Worm (Caenorhabditis elegans) whole organism, L2 larva: ENCODE measurements around the gene irg-4.

Experiments
- C34F6.9 ChIP-seq: fragments of 150-350 bp; optimal IDR thresholded peaks from 2 replicates; lab custom pipeline; 2014; ENCODE audit warnings: missing biosample characterization, missing genetic modification characterization
- R02D3.7 ChIP-seq: fragments of 150-350 bp; optimal IDR thresholded peaks from 2 replicates; lab custom pipeline; 2014; ENCODE audit warnings: missing biosample characterization, missing genetic modification characterization
- Y55F3AM.14 ChIP-seq: fragments of 200-800 bp; sonication (Bioruptor generic); optimal IDR thresholded peaks from 2 replicates; lab custom pipeline; 2018; ENCODE audit warnings: mild to moderate bottlenecking, missing genetic modification characterization, missing compliant biosample characterization
- ZK546.5 ChIP-seq: sonication (generic microtip); optimal IDR thresholded peaks from 2 replicates; lab custom pipeline; 2017; ENCODE audit warnings: missing biosample characterization, missing genetic modification characterization
- blmp-1 ChIP-seq: sonication (generic microtip); optimal IDR thresholded peaks from 2 replicates; lab custom pipeline; 2017; ENCODE audit warnings: missing genetic modification characterization, mild to moderate bottlenecking, missing compliant biosample characterization, antibody characterized with exemption, moderate library complexity; ENCODE audit not compliant: insufficient read depth
- ceh-16 ChIP-seq: fragments of 150-350 bp; optimal IDR thresholded peaks from 2 replicates; lab custom pipeline; 2014; ENCODE audit warnings: missing biosample characterization, missing genetic modification characterization
- ceh-82 ChIP-seq: fragments of 150-350 bp; optimal IDR thresholded peaks from 2 replicates; lab custom pipeline; 2014; ENCODE audit warnings: missing biosample characterization, missing genetic modification characterization
- crh-2 ChIP-seq: sonication (generic microtip); optimal IDR thresholded peaks from 2 replicates; lab custom pipeline; 2017; ENCODE audit warnings: missing biosample characterization, missing genetic modification characterization
- dmd-4 ChIP-seq: sonication (generic microtip); optimal IDR thresholded peaks from 2 replicates; lab custom pipeline; 2017; ENCODE audit warnings: missing biosample characterization, missing genetic modification characterization
- elt-1 ChIP-seq: fragments of 150-350 bp; optimal IDR thresholded peaks from 2 replicates; lab custom pipeline; 2014; ENCODE audit warnings: missing biosample characterization, missing genetic modification characterization
- elt-3 ChIP-seq: sonication (generic microtip); optimal IDR thresholded peaks from 2 replicates; lab custom pipeline; 2017; ENCODE audit warnings: missing biosample characterization, missing genetic modification characterization
- gmeb-1 ChIP-seq: fragments of 150-350 bp; optimal IDR thresholded peaks from 2 replicates; lab custom pipeline; 2014; ENCODE audit warnings: missing biosample characterization, missing genetic modification characterization
- lin-13 ChIP-seq: fragments of 150-350 bp; optimal IDR thresholded peaks from 2 replicates; lab custom pipeline; 2014; ENCODE audit warnings: missing biosample characterization, missing genetic modification reagents, missing genetic modification characterization
- lin-39 ChIP-seq: fragments of 150-350 bp; optimal IDR thresholded peaks from 2 replicates; lab custom pipeline; 2014; ENCODE audit warnings: missing biosample characterization, missing genetic modification reagents, missing genetic modification characterization
- lsy-2 ChIP-seq, 2 experiments: fragments of 150-350 bp in 1 of 2; sonication (generic microtip) in 1 of 2; optimal IDR thresholded peaks; 2 replicates each; lab custom pipeline; 2014 to 2017; ENCODE audit warnings: missing biosample characterization in 2 of 2, missing genetic modification characterization in 2 of 2
- mab-5 ChIP-seq: fragments of 150-350 bp; optimal IDR thresholded peaks from 2 replicates; lab custom pipeline; 2014; ENCODE audit warnings: missing biosample characterization, missing genetic modification characterization
- mbf-1 ChIP-seq: sonication (generic microtip); optimal IDR thresholded peaks from 2 replicates; lab custom pipeline; 2017; ENCODE audit warnings: missing biosample characterization, missing genetic modification characterization
- mdl-1 ChIP-seq, 2 experiments: fragments of 150-350 bp in 1 of 2; sonication (generic microtip) in 1 of 2; optimal IDR thresholded peaks; 2 replicates each; lab custom pipeline; 2017; ENCODE audit warnings: missing biosample characterization in 2 of 2, missing genetic modification characterization in 2 of 2
- nhr-10 ChIP-seq: sonication (generic microtip); optimal IDR thresholded peaks from 2 replicates; lab custom pipeline; 2017; ENCODE audit warnings: missing biosample characterization, missing genetic modification characterization
- nhr-12 ChIP-seq: fragments of 150-350 bp; optimal IDR thresholded peaks from 2 replicates; lab custom pipeline; 2014; ENCODE audit warnings: missing biosample characterization, missing genetic modification characterization
- nhr-129 ChIP-seq: fragments of 150-350 bp; optimal IDR thresholded peaks from 2 replicates; lab custom pipeline; 2014; ENCODE audit warnings: missing biosample characterization, missing genetic modification characterization
- nhr-237 ChIP-seq: fragments of 150-350 bp; optimal IDR thresholded peaks from 2 replicates; lab custom pipeline; 2014; ENCODE audit warnings: missing biosample characterization, missing genetic modification characterization
- nhr-25 ChIP-seq: fragments of 150-350 bp; sonication (generic microtip); optimal IDR thresholded peaks from 3 replicates; lab custom pipeline; 2014; ENCODE audit warnings: missing biosample characterization, missing genetic modification characterization
- nhr-6 ChIP-seq: fragments of 150-350 bp; optimal IDR thresholded peaks from 2 replicates; lab custom pipeline; 2014; ENCODE audit warnings: missing biosample characterization, missing genetic modification characterization
- nhr-77 ChIP-seq: fragments of 150-350 bp; optimal IDR thresholded peaks from 2 replicates; lab custom pipeline; 2014; ENCODE audit warnings: missing biosample characterization, missing genetic modification characterization
- sem-4 ChIP-seq: fragments of 150-350 bp; optimal IDR thresholded peaks from 2 replicates; lab custom pipeline; 2014; ENCODE audit warnings: missing biosample characterization, missing genetic modification reagents, missing genetic modification characterization
- skn-1 ChIP-seq: sonication (generic microtip); optimal IDR thresholded peaks from 2 replicates; lab custom pipeline; 2017; ENCODE audit warnings: missing biosample characterization, missing genetic modification characterization
- sma-3 ChIP-seq: sonication (generic microtip); optimal IDR thresholded peaks from 2 replicates; lab custom pipeline; 2016; ENCODE audit warnings: missing genetic modification reagents, missing genetic modification characterization, missing compliant biosample characterization
- sma-9 ChIP-seq, 2 experiments: fragments of 150-350 bp in 1 of 2; sonication (generic microtip) in 1 of 2; optimal IDR thresholded peaks; 2 replicates each; lab custom pipeline; 2014 to 2016; ENCODE audit warnings: missing genetic modification characterization in 2 of 2, mild to moderate bottlenecking in 1 of 2, missing biosample characterization in 1 of 2, missing compliant biosample characterization in 1 of 2, missing genetic modification reagents in 1 of 2, moderate library complexity in 1 of 2
- snpc-4 ChIP-seq: fragments of 150-350 bp; optimal IDR thresholded peaks from 2 replicates; lab custom pipeline; 2014; ENCODE audit warnings: missing biosample characterization, missing genetic modification characterization
- unc-39 ChIP-seq: fragments of 150-350 bp; optimal IDR thresholded peaks from 2 replicates; lab custom pipeline; 2014; ENCODE audit warnings: missing biosample characterization, missing genetic modification characterization
- unc-62 ChIP-seq: fragments of 150-350 bp; optimal IDR thresholded peaks from 2 replicates; lab custom pipeline; 2014; ENCODE audit warnings: missing biosample characterization, missing genetic modification reagents, missing genetic modification characterization
- zag-1 ChIP-seq: fragments of 150-350 bp; optimal IDR thresholded peaks from 2 replicates; lab custom pipeline; 2014; ENCODE audit warnings: missing biosample characterization, missing genetic modification characterization
- ztf-1 ChIP-seq: fragments of 200-800 bp; sonication (Bioruptor generic); conservative IDR thresholded peaks from 2 replicates; pipeline ENCODE4 v1.3.6; 2022; ENCODE audit warnings: missing genetic modification characterization, missing compliant biosample characterization
- ztf-11 ChIP-seq: sonication (generic microtip); optimal IDR thresholded peaks from 2 replicates; lab custom pipeline; 2017; ENCODE audit warnings: missing biosample characterization, missing genetic modification characterization

Gene irg-4

ce11 chrIV:12443936-12444335 is 8.3 kb downstream of the irg-4 start, which contains the start of gene C25G4.2:
TSS of gene C25G4.2 (minus strand) at chrIV:12444035.
- TF ChIP-seq lin-39, result no peak
- no peak for TF ChIP-seq C34F6.9 (tag; lab: Kevin White, UChicago)
- TF ChIP-seq nhr-237 (tag; lab: Kevin White, UChicago), result no peak
- TF ChIP-seq sma-3 (GFP tag; lab: Kevin White, UChicago), result no peak
- TF ChIP-seq ztf-1 (GFP tag; lab: Robert Waterston, UW), result no peak
- TF ChIP-seq elt-1, result no peak
- TF ChIP-seq unc-39 (tag; lab: Kevin White, UChicago), result no peak
- TF ChIP-seq mdl-1 (tag; optimal IDR thresholded peaks at IDR 0.05; lab: Kevin White, UChicago), result no peak
- TF ChIP-seq Y55F3AM.14 (GFP tag; lab: Kevin White, UChicago), result no peak
- TF ChIP-seq dmd-4 (tag; lab: Kevin White, UChicago), result no peak
- TF ChIP-seq blmp-1 (tag; lab: Kevin White, UChicago), result no peak
- no peak for TF ChIP-seq ceh-82 (tag; lab: Kevin White, UChicago)
- no peak for TF ChIP-seq elt-3 (tag; lab: Kevin White, UChicago)
- no peak for TF ChIP-seq snpc-4
- TF ChIP-seq gmeb-1 (tag; lab: Kevin White, UChicago), result no peak
- TF ChIP-seq skn-1 (tag; lab: Kevin White, UChicago), result no peak
- no peak for TF ChIP-seq sma-9 (GFP tag; optimal IDR thresholded peaks at IDR 0.05; lab: Kevin White, UChicago)
- TF ChIP-seq sma-9 (tag; optimal IDR thresholded peaks at IDR 0.05; lab: Kevin White, UChicago), result no peak

DNA sequence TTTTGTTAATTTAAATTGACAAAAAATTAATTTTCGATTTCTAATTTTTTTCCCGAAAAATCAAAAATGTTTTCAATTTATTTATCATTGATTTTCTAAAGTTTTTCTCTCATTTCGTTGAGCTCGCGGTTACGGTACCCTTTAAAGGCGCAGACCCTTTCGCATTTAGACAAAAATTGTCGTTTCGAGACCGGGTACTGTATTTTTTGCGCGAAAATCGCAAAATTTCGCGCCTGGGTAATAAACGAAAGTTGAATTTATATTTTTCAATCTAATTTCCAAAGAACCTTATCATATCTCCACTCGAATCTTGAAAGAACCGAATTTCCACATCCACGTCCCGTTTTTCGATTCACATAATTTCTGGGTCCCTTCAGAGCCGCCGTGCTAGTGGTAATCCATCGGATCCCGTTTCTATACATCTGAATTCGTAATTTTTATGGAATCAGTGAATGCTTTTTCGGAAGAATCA is 9.9 kb downstream of the irg-4 start, which contains the start of gene C25G4.3:
Gene C25G4.3 (minus strand): TSS at position 422 of the 472 bp plus-strand sequence.
- TF ChIP-seq C34F6.9 (tag; lab: Kevin White, UChicago) (no peak), elt-1 (no peak), mbf-1 (tag; lab: Kevin White, UChicago) (no peak), crh-2 (tag; lab: Kevin White, UChicago) (no peak), zag-1 (tag; lab: Kevin White, UChicago) (no peak)
- TF ChIP-seq, all 48 proteins: peak for 0

- TF ChIP-seq nhr-129, result peak; percentile 86
- TF ChIP-seq dmd-4 (tag; lab: Kevin White, UChicago), result no peak
- TF ChIP-seq lsy-2 (tag; optimal IDR thresholded peaks at IDR 0.05; lab: Kevin White, UChicago), result peak in 1 of 2 experiments; percentile 1
- TF ChIP-seq sem-4 (tag; lab: Kevin White, UChicago), result no peak
- peak; percentile 39 for TF ChIP-seq gmeb-1 (tag; lab: Kevin White, UChicago)
- peak; percentile 25 for TF ChIP-seq crh-2 (tag; lab: Kevin White, UChicago)
- no peak for TF ChIP-seq nhr-25
- TF ChIP-seq nhr-10 (tag; lab: Kevin White, UChicago), result no peak
Observed at ce11 chrIV:12451225-12451831, 15.7 kb downstream of the irg-4 start, which contains the start of gene dpy-26. TSS of gene dpy-26 (minus strand) at chrIV:12451335.

DNA sequence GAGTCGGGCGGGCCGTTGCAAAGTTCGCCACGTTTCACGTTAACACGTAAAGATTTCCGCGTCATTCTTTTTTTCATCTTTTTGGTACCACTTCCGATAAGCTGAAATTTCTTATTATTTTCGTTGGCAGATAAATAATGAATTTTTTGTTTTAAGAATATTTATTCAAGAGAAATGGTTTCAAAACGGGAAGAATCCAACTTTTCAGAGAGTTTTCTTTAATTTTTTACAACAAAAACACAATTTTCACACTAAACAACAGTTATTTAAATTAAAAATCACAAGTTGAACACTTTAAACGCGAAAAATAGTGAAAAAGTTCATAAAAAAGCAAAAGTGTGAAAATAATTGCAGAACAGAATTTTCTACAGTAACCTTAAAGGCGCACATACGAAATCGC is 18.5 kb downstream of the irg-4 start, which contains the start of gene spe-44:
Gene spe-44 (minus strand): TSS at position 101 of the 400 bp plus-strand sequence.
- no peak for TF ChIP-seq ztf-11 (tag; lab: Kevin White, UChicago)
- TF ChIP-seq snpc-4, result no peak
- no peak for TF ChIP-seq skn-1 (tag; lab: Kevin White, UChicago)
- no peak for TF ChIP-seq unc-39 (tag; lab: Kevin White, UChicago)
- TF ChIP-seq zag-1 (tag; lab: Kevin White, UChicago), result no peak
- no peak for TF ChIP-seq mab-5 (tag; lab: Kevin White, UChicago)
- TF ChIP-seq lsy-2 (tag; optimal IDR thresholded peaks at IDR 0.05; lab: Kevin White, UChicago), result no peak
- no peak for TF ChIP-seq sma-9 (GFP tag; optimal IDR thresholded peaks at IDR 0.05; lab: Kevin White, UChicago)
- TF ChIP-seq sma-9 (tag; optimal IDR thresholded peaks at IDR 0.05; lab: Kevin White, UChicago), result no peak
- no peak for TF ChIP-seq ztf-1 (GFP tag; lab: Robert Waterston, UW)
- no peak for TF ChIP-seq ZK546.5 (tag; lab: Kevin White, UChicago)
- TF ChIP-seq Y55F3AM.14 (GFP tag; lab: Kevin White, UChicago), result no peak
- no peak for TF ChIP-seq sma-3 (GFP tag; lab: Kevin White, UChicago)
- TF ChIP-seq lin-13 (GFP tag; lab: Kevin White, UChicago), result no peak

DNA sequence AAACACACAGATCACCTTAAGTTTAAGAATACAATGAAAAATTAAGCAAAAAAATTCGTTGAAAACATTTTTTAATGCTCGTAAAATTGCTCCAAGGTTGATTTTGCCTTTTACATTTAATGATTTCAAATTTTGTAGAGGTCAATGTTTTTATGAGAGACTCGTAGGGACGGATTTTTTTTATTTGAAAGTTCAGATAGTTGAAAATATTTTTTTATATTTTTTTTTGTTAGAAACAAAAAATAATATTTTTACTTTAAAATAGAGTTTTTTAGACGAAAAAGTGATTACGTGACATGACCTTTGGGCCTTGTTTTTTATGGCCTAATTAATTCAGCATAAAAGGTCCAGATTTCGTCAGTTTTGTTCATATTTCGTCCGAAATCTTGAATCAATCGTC is 19.1 kb downstream of the irg-4 start, which contains the start of gene smz-1:
Gene smz-1 (plus strand): TSS at position 301 of the 400 bp plus-strand sequence.
- no peak for TF ChIP-seq mdl-1 (tag; optimal IDR thresholded peaks at IDR 0.05; lab: Kevin White, UChicago)
- TF ChIP-seq ceh-16 (tag; lab: Kevin White, UChicago), result no peak
- no peak for TF ChIP-seq elt-1
- TF ChIP-seq ztf-1 (GFP tag; lab: Robert Waterston, UW), result no peak
- TF ChIP-seq blmp-1 (tag; lab: Kevin White, UChicago), result no peak
- no peak for TF ChIP-seq lsy-2 (tag; optimal IDR thresholded peaks at IDR 0.05; lab: Kevin White, UChicago)
- TF ChIP-seq sem-4 (tag; lab: Kevin White, UChicago), result no peak
- TF ChIP-seq nhr-77 (tag; lab: Kevin White, UChicago), result no peak
- TF ChIP-seq nhr-12 (tag; lab: Kevin White, UChicago), result no peak
- no peak for TF ChIP-seq unc-62 (GFP tag; lab: Kevin White, UChicago)
- TF ChIP-seq nhr-6 (tag; lab: Kevin White, UChicago), result no peak
- TF ChIP-seq R02D3.7 (tag; lab: Kevin White, UChicago), result no peak
- TF ChIP-seq nhr-237 (tag; lab: Kevin White, UChicago), result no peak
- TF ChIP-seq ztf-11 (tag; lab: Kevin White, UChicago), result no peak
- no peak for TF ChIP-seq dmd-4 (tag; lab: Kevin White, UChicago)
- TF ChIP-seq lin-13 (GFP tag; lab: Kevin White, UChicago), result no peak
- TF ChIP-seq snpc-4, result no peak
